Worm (Caenorhabditis elegans): ENCODE measurements around the gene F23F12.12.

F23F12.12 gene

DNA sequence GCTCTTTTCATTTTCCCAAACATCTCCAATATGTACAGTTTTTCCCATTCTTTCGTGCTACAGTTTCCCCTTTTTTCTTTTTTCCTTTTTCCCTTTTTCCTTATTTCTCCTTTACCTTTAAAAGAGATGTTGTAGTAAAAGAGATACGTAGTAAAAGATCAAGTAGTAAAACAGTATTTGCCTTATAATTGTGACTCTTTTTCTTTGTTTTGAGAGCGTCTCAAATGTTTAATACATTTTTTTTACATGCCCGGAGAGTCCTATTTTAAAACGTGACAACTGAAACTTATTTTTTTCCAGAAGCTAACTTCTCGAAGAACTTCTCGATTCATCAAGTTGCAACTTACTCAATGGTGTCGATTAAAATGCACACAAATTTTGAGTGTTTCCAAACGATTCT lies at the start of gene F23F12.12:
Gene F23F12.12 (plus strand): TSS at position 301 of the 400 bp plus-strand sequence.
- TF ChIP-seq ztf-4 (tag; optimal IDR thresholded peaks at IDR 0.05) (no peak), lin-13 (GFP tag; optimal IDR thresholded peaks at IDR 0.05) (no peak), unc-86 (tag; optimal IDR thresholded peaks at IDR 0.05) (no peak), fkh-8 (tag; optimal IDR thresholded peaks at IDR 0.05) (no peak), irx-1 (tag; optimal IDR thresholded peaks at IDR 0.05) (no peak), C34B4.2 (tag; optimal IDR thresholded peaks at IDR 0.05) (no peak), ztf-11 (tag; optimal IDR thresholded peaks at IDR 0.05) (no peak), tbx-2 (tag; optimal IDR thresholded peaks at IDR 0.05) (no peak), isw-1 (GFP tag; IDR thresholded peaks at IDR 0.05) (no peak), mef-2 (tag; optimal IDR thresholded peaks at IDR 0.05) (no peak), Y116A8C.19 (tag; optimal IDR thresholded peaks at IDR 0.05; ENCODE audit: borderline replicate concordance) (no peak), nhr-47 (tag; optimal IDR thresholded peaks at IDR 0.05) (no peak)

DNA sequence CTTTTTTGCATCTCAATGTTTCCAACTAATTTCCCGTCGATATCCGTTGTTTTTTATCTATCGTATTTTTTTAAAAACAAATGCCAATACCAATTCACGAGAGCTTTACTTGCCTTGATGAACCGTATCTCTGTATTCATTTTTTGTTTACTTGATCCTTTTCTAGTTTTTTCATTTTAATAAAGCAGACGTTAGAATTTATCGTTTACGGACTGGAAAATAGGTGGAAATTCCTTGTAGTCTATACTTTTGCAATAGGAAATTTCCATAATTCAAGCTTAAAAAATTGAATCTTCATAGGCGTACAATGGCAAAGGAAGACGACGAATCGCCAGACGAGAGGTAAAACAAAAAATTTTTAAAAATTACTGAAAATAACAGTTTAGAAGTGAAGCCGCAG lies 48.1 kb upstream of the F23F12.12 start, which contains the start of gene algn-1:
Gene algn-1 (plus strand): TSS at position 301 of the 400 bp plus-strand sequence.
- TF ChIP-seq C16A3.4 (tag; optimal IDR thresholded peaks at IDR 0.05) (no peak), C04F5.9 (tag; optimal IDR thresholded peaks at IDR 0.05) (no peak), nhr-47 (tag; optimal IDR thresholded peaks at IDR 0.05) (no peak), mef-2 (tag; optimal IDR thresholded peaks at IDR 0.05) (no peak), zip-4 (GFP tag; optimal IDR thresholded peaks at IDR 0.05) (no peak), hlh-17 (GFP tag; optimal IDR thresholded peaks at IDR 0.05; ENCODE audit: borderline replicate concordance) (no peak), pax-3 (tag; optimal IDR thresholded peaks at IDR 0.05) (no peak), nhr-12 (tag; optimal IDR thresholded peaks at IDR 0.05) (no peak), ztf-4 (tag; optimal IDR thresholded peaks at IDR 0.05) (no peak), isw-1 (GFP tag; IDR thresholded peaks at IDR 0.05) (no peak), grh-1 (GFP tag; IDR thresholded peaks at IDR 0.05) (no peak), nhr-76 (tag; optimal IDR thresholded peaks at IDR 0.05) (no peak), skn-1 (tag; optimal IDR thresholded peaks at IDR 0.05) (no peak), ceh-90 (tag; optimal IDR thresholded peaks at IDR 0.05) (no peak), nhr-90 (tag; optimal IDR thresholded peaks at IDR 0.05; ENCODE audit: poor library complexity) (no peak), nhr-71 (tag; optimal IDR thresholded peaks at IDR 0.05) (no peak), lir-3 (tag; optimal IDR thresholded peaks at IDR 0.05; ENCODE audit: poor library complexity) (no peak), nhr-84 (tag; optimal IDR thresholded peaks at IDR 0.05) (no peak)

DNA sequence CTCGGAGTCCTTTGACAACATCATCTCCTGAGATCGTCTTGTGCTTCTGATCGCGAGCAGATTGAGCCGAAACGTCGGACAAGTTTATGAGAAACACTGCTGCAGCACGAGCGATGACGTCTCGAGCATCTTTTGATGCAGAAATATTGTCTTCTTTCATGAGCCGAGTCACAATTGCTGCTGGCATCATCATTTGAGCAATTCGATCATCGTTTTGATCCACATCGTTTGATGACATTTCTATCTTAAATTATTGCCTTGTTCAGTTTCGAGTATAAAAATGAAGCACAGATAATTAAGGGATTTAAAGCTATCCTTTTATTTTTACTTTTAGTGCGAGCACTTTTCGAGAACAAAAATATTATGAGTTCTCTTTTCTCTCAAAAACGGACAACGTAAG lies 45.3 kb upstream of the F23F12.12 start, which contains the start of gene T26A5.8:
Gene T26A5.8 (minus strand): TSS at position 247 of the 400 bp plus-strand sequence.
- TF ChIP-seq ztf-11 (tag; optimal IDR thresholded peaks at IDR 0.05): no peak
- TF ChIP-seq ama-1 (optimal IDR thresholded peaks at IDR 0.05): peak; percentile 68
- no peak for TF ChIP-seq hlh-17 (GFP tag; optimal IDR thresholded peaks at IDR 0.05; ENCODE audit: borderline replicate concordance)
- TF ChIP-seq lir-3 (tag; optimal IDR thresholded peaks at IDR 0.05; ENCODE audit: poor library complexity): no peak
- peak; percentile 1 for TF ChIP-seq elt-2 (tag; optimal IDR thresholded peaks at IDR 0.05)
- TF ChIP-seq ztf-4 (tag; optimal IDR thresholded peaks at IDR 0.05): peak; percentile 66
- TF ChIP-seq sox-4 (tag; optimal IDR thresholded peaks at IDR 0.05): no peak
- no peak for TF ChIP-seq dpl-1 (GFP tag; optimal IDR thresholded peaks at IDR 0.05)
- no peak for TF ChIP-seq pqm-1 (tag; optimal IDR thresholded peaks at IDR 0.05)
- TF ChIP-seq rnt-1 (tag; optimal IDR thresholded peaks at IDR 0.05): peak; percentile 5
- peak; percentile 12 for TF ChIP-seq nhr-90 (tag; optimal IDR thresholded peaks at IDR 0.05; ENCODE audit: poor library complexity)
- TF ChIP-seq nhr-85 (tag): peak; percentile 9
- 0 out of 2 replicates have a peak, but pooled peaks have one; percentile 2 for TF ChIP-seq nhr-19 (GFP tag; conservative IDR thresholded peaks at IDR 0.05)
- peak; percentile 11 for TF ChIP-seq snu-23 (GFP tag; optimal IDR thresholded peaks at IDR 0.05)
- TF ChIP-seq nhr-47 (tag; optimal IDR thresholded peaks at IDR 0.05): peak; percentile 11
- TF ChIP-seq nhr-71 (tag; optimal IDR thresholded peaks at IDR 0.05): peak; percentile 56

DNA sequence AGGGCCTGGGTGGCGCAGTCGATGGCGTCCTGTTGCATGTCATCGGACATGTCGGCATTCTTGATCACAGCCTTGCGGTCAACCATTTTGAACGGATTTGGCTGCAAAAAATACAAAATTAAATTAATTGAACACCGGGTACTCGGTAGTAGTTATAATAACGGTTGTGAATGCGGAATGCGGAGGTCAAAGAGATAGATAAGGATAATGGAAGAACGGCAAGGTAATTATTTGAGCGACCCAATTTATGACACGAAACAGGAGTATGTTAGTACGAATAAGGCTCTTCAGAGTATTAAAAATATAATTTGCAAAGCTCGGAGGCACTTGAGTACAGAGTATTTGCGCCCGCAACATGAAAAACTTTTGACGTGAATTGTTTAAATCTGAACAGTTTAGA lies 44.3 kb upstream of the F23F12.12 start, which contains the start of gene dlc-1:
Gene dlc-1 (minus strand): TSS at position 101 of the 400 bp plus-strand sequence.
- no peak for TF ChIP-seq efl-1 (optimal IDR thresholded peaks at IDR 0.05)
- TF ChIP-seq efl-1 (GFP tag; optimal IDR thresholded peaks at IDR 0.05 in 1 of 2): peak in 1 of 2 experiments; percentile 57
- no peak for TF ChIP-seq elt-3 (tag; optimal IDR thresholded peaks at IDR 0.05)
